Worm (Caenorhabditis elegans) whole organism, mixed stage, embryonic: Measurements from ENCODE around the gene spp-8.

ENCODE experiments used
- M03D4.4 ChIP-seq: sonication (generic microtip); optimal IDR thresholded peaks from 2 replicates; lab custom pipeline; 2017; ENCODE audit warnings: mild to moderate bottlenecking, missing genetic modification characterization, missing compliant biosample characterization
- lin-13 ChIP-seq: fragments of 150-350 bp; optimal IDR thresholded peaks from 2 replicates; lab custom pipeline; 2014; ENCODE audit warnings: missing biosample characterization, missing genetic modification characterization
- mab-5 ChIP-seq: fragments of 150-350 bp; optimal IDR thresholded peaks from 2 replicates; lab custom pipeline; 2014; ENCODE audit warnings: missing biosample characterization, missing genetic modification characterization
- nhr-28 ChIP-seq: fragments of 150-350 bp; optimal IDR thresholded peaks from 2 replicates; lab custom pipeline; 2014; ENCODE audit warnings: missing biosample characterization, missing genetic modification characterization
- pha-4 ChIP-seq: fragments of 150-350 bp; optimal IDR thresholded peaks from 2 replicates; lab custom pipeline; 2018; ENCODE audit warnings: missing biosample characterization, missing genetic modification reagents, missing genetic modification characterization
- snpc-4 ChIP-seq: fragments of 150-350 bp; optimal IDR thresholded peaks from 2 replicates; lab custom pipeline; 2014; ENCODE audit warnings: missing biosample characterization, missing genetic modification characterization
- unc-62 ChIP-seq: fragments of 150-350 bp; optimal IDR thresholded peaks from 2 replicates; lab custom pipeline; 2014; ENCODE audit warnings: missing biosample characterization, missing genetic modification reagents, missing genetic modification characterization

- no peak for TF ChIP-seq lin-13 (tag; lab: Kevin White, UChicago)
- TF ChIP-seq unc-62 (GFP tag; lab: Kevin White, UChicago) = no peak
- TF ChIP-seq M03D4.4 = no peak
- TF ChIP-seq snpc-4 = no peak
- no peak for TF ChIP-seq nhr-28
- no peak for TF ChIP-seq mab-5
- no peak for TF ChIP-seq pha-4 (tag; lab: Kevin White, UChicago)
Measured at ce11 chrIV:8475030-8475679, 6.3 kb upstream of the spp-8 start.
